Worm (Caenorhabditis elegans): ENCODE results near the gene ZK1010.8.

DNA sequence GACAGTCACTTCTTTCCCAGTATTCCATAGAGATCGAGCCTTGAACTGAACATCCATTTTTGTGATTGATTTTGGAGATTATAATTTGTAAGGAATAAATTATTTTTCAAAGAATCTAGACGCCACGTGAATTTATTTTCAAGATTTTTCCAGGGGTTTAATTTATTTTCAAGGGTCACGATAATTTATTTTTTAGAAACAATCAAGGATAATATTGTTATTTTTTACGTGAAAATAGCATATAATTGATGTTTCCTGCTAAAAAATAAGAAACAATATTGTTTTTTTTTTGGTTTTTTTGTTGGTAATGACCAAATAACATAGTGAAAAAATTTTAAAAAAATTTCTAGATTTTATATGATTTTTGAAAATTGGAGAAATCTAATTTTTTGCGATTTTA is 29.1 kb upstream of the ZK1010.8 start, which contains the start of gene F14F7.4:
- TF ChIP-seq dpl-1 (GFP tag; optimal IDR thresholded peaks at IDR 0.05) (no peak), C06A6.2 (GFP tag; conservative IDR thresholded peaks at IDR 0.05) (no peak), nhr-80 (tag; optimal IDR thresholded peaks at IDR 0.05) (no peak), snpc-1.3 (tag; optimal IDR thresholded peaks at IDR 0.05; ENCODE audit: insufficient read depth) (no peak)
